Worm (Caenorhabditis elegans): ENCODE measurements around the gene nhr-39.

DNA sequence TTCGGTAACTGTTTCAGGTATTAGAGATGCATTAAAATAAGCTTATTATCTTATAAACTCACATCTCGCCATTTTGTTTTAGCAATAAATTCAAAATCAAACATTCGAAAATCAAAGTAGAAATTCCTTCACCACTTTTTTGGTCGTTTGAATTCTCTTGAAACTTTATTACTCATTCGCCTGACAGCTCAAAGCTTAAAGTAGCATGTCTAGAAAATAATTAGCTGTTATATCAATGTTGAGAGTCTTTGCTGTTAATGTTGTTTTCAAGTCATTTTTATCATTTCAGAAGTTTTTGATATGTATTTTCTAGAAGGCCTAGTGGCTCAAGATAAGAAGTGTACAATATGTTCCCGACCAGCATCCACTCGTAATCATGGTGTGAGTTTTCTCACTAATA is at the start of gene nhr-39:
- TF ChIP-seq cnd-1 (tag; optimal IDR thresholded peaks at IDR 0.05) (no peak), ceh-83 (GFP tag; optimal IDR thresholded peaks at IDR 0.05) (no peak), ham-2 (GFP tag; optimal IDR thresholded peaks at IDR 0.05) (no peak), snpc-4 (tag; optimal IDR thresholded peaks at IDR 0.05) (no peak), elt-1 (tag; optimal IDR thresholded peaks at IDR 0.05; ENCODE audit: borderline replicate concordance, insufficient read depth) (no peak), elt-3 (tag; optimal IDR thresholded peaks at IDR 0.05) (no peak), mep-1 (tag; optimal IDR thresholded peaks at IDR 0.05) (no peak)

Data from whole organism, mixed stage, embryonic.